Worm (Caenorhabditis elegans): Measurements from ENCODE around the gene tut-2.

tut-2 gene

ce11 chrV:10640977-10641376, 17.1 kb upstream of the tut-2 start:
- TF ChIP-seq nhr-11 (tag; optimal IDR thresholded peaks at IDR 0.05) (no peak), fkh-10 (GFP tag; optimal IDR thresholded peaks at IDR 0.05) (peak; percentile 35)

- TF ChIP-seq daf-12 (tag; optimal IDR thresholded peaks at IDR 0.05) (no peak), eor-1 (tag; optimal IDR thresholded peaks at IDR 0.05) (no peak), ama-1 (optimal IDR thresholded peaks at IDR 0.05) (no peak), nhr-11 (tag; optimal IDR thresholded peaks at IDR 0.05) (no peak), mdl-1 (tag; optimal IDR thresholded peaks at IDR 0.05) (no peak), mml-1 (tag; optimal IDR thresholded peaks at IDR 0.05) (no peak), fkh-2 (tag; optimal IDR thresholded peaks at IDR 0.05) (no peak), elt-1 (tag; optimal IDR thresholded peaks at IDR 0.05) (no peak), pqm-1 (tag; optimal IDR thresholded peaks at IDR 0.05) (no peak), nhr-76 (tag; optimal IDR thresholded peaks at IDR 0.05) (no peak), nhr-12 (tag; optimal IDR thresholded peaks at IDR 0.05) (no peak), nhr-237 (tag; optimal IDR thresholded peaks at IDR 0.05) (no peak)
These were observed 10.9 kb upstream of the tut-2 start, which contains the start of the genes C32C4.3 and C32C4.16 for ce11 chrV:10647043-10647611. Gene C32C4.3, minus strand, starts transcription at chrV:10647143. Gene C32C4.16, plus strand, starts transcription at chrV:10647561.

- TF ChIP-seq nfya-1 (tag; optimal IDR thresholded peaks at IDR 0.05; ENCODE audit: insufficient read depth) (no peak), aly-2 (tag; optimal IDR thresholded peaks at IDR 0.05) (no peak), elt-3 (tag; optimal IDR thresholded peaks at IDR 0.05) (no peak), nhr-12 (tag; optimal IDR thresholded peaks at IDR 0.05) (no peak)
These were observed 9.9 kb upstream of the tut-2 start, which contains the start of gene aqp-6 for ce11 chrV:10648146-10648545. Gene aqp-6, plus strand, starts transcription at chrV:10648446.

ce11 chrV:10654165-10654564, 3.9 kb upstream of the tut-2 start, which contains the start of gene ugt-35:
Gene ugt-35, minus strand, starts transcription at chrV:10654265.
- TF ChIP-seq mdl-1 (tag; optimal IDR thresholded peaks at IDR 0.05) = no peak
- no peak for TF ChIP-seq nhr-11 (tag; optimal IDR thresholded peaks at IDR 0.05)
- no peak for TF ChIP-seq fos-1 (tag; optimal IDR thresholded peaks at IDR 0.05)
- TF ChIP-seq nhr-25 (tag; optimal IDR thresholded peaks at IDR 0.05) = no peak
- TF ChIP-seq nhr-12 (tag; optimal IDR thresholded peaks at IDR 0.05) = no peak
- TF ChIP-seq ceh-28 (tag; optimal IDR thresholded peaks at IDR 0.05) = no peak
- no peak for TF ChIP-seq nhr-76 (tag; optimal IDR thresholded peaks at IDR 0.05)

- TF ChIP-seq elt-2 (tag; optimal IDR thresholded peaks at IDR 0.05) = peak; percentile 63
- TF ChIP-seq tbx-2 (tag; optimal IDR thresholded peaks at IDR 0.05) = no peak
These were observed 1.1 kb upstream of the tut-2 start, which contains the start of gene ugt-34 for ce11 chrV:10656958-10657357. Gene ugt-34, minus strand, starts transcription at chrV:10656978.

- TF ChIP-seq jun-1 (tag; optimal IDR thresholded peaks at IDR 0.05) (no peak), egl-5 (tag; optimal IDR thresholded peaks at IDR 0.05) (no peak), ceh-28 (tag; optimal IDR thresholded peaks at IDR 0.05) (no peak), egl-27 (tag; optimal IDR thresholded peaks at IDR 0.05) (no peak), daf-12 (tag; optimal IDR thresholded peaks at IDR 0.05) (no peak), lin-39 (tag; optimal IDR thresholded peaks at IDR 0.05) (no peak), hmg-11 (tag; optimal IDR thresholded peaks at IDR 0.05) (no peak)
These were observed 1.3 kb downstream of the tut-2 start for ce11 chrV:10659343-10659742.

ce11 chrV:10661417-10661945, 3.4 kb downstream of the tut-2 start, which contains the start of gene sqv-4:
Gene sqv-4, minus strand, starts transcription at chrV:10661467.
- TF ChIP-seq elt-2 (tag; optimal IDR thresholded peaks at IDR 0.05) (no peak), nfya-1 (tag; optimal IDR thresholded peaks at IDR 0.05; ENCODE audit: insufficient read depth) (peak; percentile 14), ztf-11 (tag; optimal IDR thresholded peaks at IDR 0.05) (no peak), lin-15B (tag; optimal IDR thresholded peaks at IDR 0.05) (peak; percentile 50), eor-1 (tag; optimal IDR thresholded peaks at IDR 0.05) (no peak), pha-4 (tag; optimal IDR thresholded peaks at IDR 0.05) (peak; percentile 27), fkh-2 (tag; optimal IDR thresholded peaks at IDR 0.05) (no peak), hmg-11 (tag; optimal IDR thresholded peaks at IDR 0.05) (peak; percentile 57)
